Worm (Caenorhabditis elegans): ENCODE results near the gene ZK1307.9.

The ZK1307.9 gene

DNA sequence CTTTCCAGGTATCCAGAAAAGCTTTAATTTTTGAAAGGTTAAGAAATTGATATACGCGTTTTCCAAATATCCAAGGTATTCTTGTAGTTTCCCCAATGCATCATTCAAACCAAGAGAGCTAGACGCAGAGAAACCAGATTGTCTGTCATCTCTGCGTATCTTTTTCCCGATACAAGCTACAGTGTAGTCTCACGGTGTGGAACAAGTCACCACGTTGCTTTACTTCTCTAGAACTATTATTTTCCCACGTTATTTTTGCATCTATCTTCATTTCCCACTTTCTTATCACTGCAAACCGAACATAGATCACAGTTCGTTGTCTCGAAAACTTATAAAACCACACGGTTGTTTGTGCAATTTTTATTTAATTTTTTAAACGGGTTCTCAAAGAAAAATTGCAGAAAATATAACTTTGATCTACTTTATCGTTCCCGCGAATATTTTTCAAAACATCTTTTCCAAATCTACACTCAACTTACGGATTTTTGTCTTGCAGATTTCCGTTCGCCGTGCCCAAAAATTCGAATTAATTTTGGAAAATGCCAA is 7.0 kb downstream of the ZK1307.9 start, which contains the start of gene gstk-1 (continued):
- TF ChIP-seq nhr-85 (tag) (peak; percentile 78), pax-3 (tag; optimal IDR thresholded peaks at IDR 0.05) (no peak), efl-3 (GFP tag; optimal IDR thresholded peaks at IDR 0.05) (no peak), C16A3.4 (tag; optimal IDR thresholded peaks at IDR 0.05) (peak; percentile 11), ceh-82 (tag; optimal IDR thresholded peaks at IDR 0.05) (no peak), fos-1 (tag; optimal IDR thresholded peaks at IDR 0.05) (no peak), nhr-237 (tag; optimal IDR thresholded peaks at IDR 0.05) (no peak)

DNA sequence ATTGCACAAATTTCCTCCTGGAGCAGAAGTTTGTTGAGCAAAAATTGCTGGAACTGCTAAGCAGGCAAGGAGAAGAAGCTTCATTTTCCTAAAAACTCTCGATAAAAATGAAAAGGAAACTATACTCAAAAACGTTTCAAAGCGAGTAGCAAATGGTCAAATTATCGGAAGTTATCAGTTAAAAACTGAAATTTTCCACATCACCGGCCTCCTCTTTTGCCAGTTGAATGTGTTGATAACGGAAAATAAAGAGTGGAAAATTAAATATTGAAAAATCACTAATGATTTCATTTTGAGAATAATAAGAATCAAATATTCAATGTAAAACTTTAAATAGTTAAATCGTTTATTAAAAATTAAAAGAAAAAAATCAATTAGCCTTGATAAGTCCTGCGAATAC is 9.6 kb downstream of the ZK1307.9 start, which contains the start of gene ZK1320.2:
ZK1320.2 (minus strand) TSS at position 88 of the 400 bp plus-strand sequence.
- TF ChIP-seq nhr-77 (tag; optimal IDR thresholded peaks at IDR 0.05) (no peak), elt-2 (tag; optimal IDR thresholded peaks at IDR 0.05) (peak; percentile 26)

DNA sequence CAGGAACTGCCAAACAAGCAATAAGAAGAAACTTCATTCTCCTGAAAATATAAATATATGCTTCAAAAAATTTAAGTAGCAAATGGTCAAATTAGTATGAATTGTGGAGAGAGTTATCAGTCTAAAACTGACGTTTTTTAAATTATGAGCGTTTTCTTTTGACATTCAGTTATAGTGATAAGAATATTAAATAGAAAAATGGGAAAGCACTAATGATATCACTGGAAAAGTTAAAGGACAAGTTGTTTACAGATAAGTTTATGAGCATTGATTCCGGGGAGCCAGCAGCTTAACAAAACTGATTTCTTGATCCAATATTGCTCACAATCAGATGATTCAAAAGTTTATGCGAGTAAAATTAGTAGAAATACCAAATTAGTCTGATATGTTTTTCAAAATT is 11.1 kb downstream of the ZK1307.9 start, which contains the start of gene ZK1320.3:
ZK1320.3 (minus strand) TSS at position 41 of the 400 bp plus-strand sequence.
- no peak for TF ChIP-seq C34B4.2 (tag; optimal IDR thresholded peaks at IDR 0.05)
- no peak for TF ChIP-seq nhr-11 (tag; optimal IDR thresholded peaks at IDR 0.05)
- TF ChIP-seq pqm-1 (tag; optimal IDR thresholded peaks at IDR 0.05): no peak
- no peak for TF ChIP-seq zag-1 (tag; optimal IDR thresholded peaks at IDR 0.05)
- no peak for TF ChIP-seq pax-3 (tag; optimal IDR thresholded peaks at IDR 0.05)
- no peak for TF ChIP-seq blmp-1 (tag; optimal IDR thresholded peaks at IDR 0.05)
- no peak for TF ChIP-seq egl-13 (tag; optimal IDR thresholded peaks at IDR 0.05)
- no peak for TF ChIP-seq unc-30 (tag; optimal IDR thresholded peaks at IDR 0.05)
- TF ChIP-seq ztf-11 (tag; optimal IDR thresholded peaks at IDR 0.05): no peak
- no peak for TF ChIP-seq sup-37 (GFP tag; optimal IDR thresholded peaks at IDR 0.05)
- no peak for TF ChIP-seq snpc-4 (tag; optimal IDR thresholded peaks at IDR 0.05)

DNA sequence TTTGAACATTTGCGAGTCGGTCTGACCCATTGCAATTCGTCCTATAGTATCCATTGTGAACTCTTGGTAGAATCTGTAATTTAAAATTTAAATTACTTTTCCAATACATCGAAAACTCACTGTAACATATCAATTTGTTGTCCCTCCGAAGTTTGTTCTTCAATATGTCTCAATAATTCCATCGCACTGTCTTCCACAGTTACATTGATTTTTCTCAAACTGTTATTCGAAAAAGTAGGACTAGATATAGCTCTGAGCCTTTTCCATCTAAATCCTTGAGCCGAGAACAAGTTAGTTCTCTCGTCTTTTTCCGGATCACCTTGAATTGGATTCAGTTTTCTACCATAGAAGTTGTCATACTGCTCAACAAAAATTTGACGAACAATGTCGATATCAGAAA is 12.9 kb downstream of the ZK1307.9 start:
- no peak for TF ChIP-seq ceh-8 (GFP tag; optimal IDR thresholded peaks at IDR 0.05)
- no peak for TF ChIP-seq hlh-4 (tag; optimal IDR thresholded peaks at IDR 0.05)
- TF ChIP-seq lin-15B (tag; optimal IDR thresholded peaks at IDR 0.05): no peak
- TF ChIP-seq unc-86 (tag; optimal IDR thresholded peaks at IDR 0.05): no peak

DNA sequence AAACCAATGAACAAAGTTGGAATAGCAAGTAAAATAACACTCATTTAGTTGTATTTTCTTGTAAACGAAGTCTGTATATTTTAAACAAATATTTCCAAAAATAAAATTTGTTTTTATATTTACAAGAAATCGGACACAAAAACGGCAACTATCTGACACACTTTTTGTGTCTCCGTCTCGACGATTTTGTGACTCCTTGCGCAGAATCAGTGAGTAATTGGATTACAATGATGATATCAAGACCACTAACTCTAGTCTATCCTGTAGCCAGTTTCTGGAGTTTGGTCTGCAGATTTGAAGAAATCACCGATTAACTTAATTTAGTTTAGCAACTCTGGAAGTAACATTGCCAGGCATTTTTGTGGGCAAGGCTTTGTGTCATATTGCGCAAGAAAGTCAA is 13.5 kb downstream of the ZK1307.9 start, which contains the start of gene cyp-13A10:
cyp-13A10 (minus strand) TSS at position 88 of the 400 bp plus-strand sequence.
- TF ChIP-seq lin-14 (GFP tag; optimal IDR thresholded peaks at IDR 0.05): peak; percentile 10
- no peak for TF ChIP-seq xbp-1 (tag; optimal IDR thresholded peaks at IDR 0.05)
- peak; percentile 47 for TF ChIP-seq nhr-20 (tag; optimal IDR thresholded peaks at IDR 0.05)
- TF ChIP-seq dsc-1 (tag; optimal IDR thresholded peaks at IDR 0.05): no peak
- peak in 1 of 6 experiments; percentile 38 for TF ChIP-seq elt-3 (tag; optimal IDR thresholded peaks at IDR 0.05)
- peak; percentile 18 for TF ChIP-seq nhr-71 (tag; optimal IDR thresholded peaks at IDR 0.05)
- TF ChIP-seq blmp-1 (tag; optimal IDR thresholded peaks at IDR 0.05): peak; percentile 26
- TF ChIP-seq ceh-63 (GFP tag; optimal IDR thresholded peaks at IDR 0.05): no peak
- peak; percentile 66 for TF ChIP-seq nhr-85 (tag)

DNA sequence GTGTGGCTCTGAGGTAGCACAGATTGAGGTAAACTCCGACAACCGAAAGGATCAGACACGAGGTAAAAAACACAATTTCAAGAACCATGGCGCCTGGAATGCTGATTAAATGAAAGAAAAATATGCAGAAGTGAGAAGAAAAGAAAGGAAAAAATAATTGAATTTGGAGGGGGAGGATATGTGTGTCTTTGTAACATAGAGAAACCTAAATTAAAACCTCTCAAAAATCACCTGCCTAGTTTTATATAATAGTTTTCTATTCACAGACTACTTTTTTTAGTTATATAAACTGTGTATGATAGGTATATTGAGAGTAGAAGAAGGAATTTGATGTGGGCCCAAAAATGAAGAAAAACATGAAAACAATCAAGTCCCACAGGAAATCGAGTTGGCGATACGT is 16.3 kb downstream of the ZK1307.9 start, which contains the start of gene ZK1320.5:
ZK1320.5 (minus strand) TSS at position 101 of the 400 bp plus-strand sequence.
- peak; percentile 38 for TF ChIP-seq fkh-8 (tag; optimal IDR thresholded peaks at IDR 0.05)
- TF ChIP-seq nhr-71 (tag; optimal IDR thresholded peaks at IDR 0.05): peak; percentile 22
- no peak for TF ChIP-seq tbx-2 (tag; optimal IDR thresholded peaks at IDR 0.05)
- TF ChIP-seq nhr-84 (tag; optimal IDR thresholded peaks at IDR 0.05): no peak
- TF ChIP-seq mab-9 (GFP tag; IDR thresholded peaks at IDR 0.05): no peak
- no peak for TF ChIP-seq aha-1 (tag; optimal IDR thresholded peaks at IDR 0.05)
- TF ChIP-seq lin-14 (GFP tag; optimal IDR thresholded peaks at IDR 0.05): peak; percentile 15
- no peak for TF ChIP-seq unc-62 (GFP tag; optimal IDR thresholded peaks at IDR 0.05)

Data from whole organism, L1 larva.